Fruit fly (Drosophila melanogaster) whole organism, embryonic: ENCODE measurements around the gene obst-B.

ENCODE experiments used
- C15 ChIP-seq: fragments of 200-800 bp; sonication (Bioruptor generic); IDR thresholded peaks from 3 replicates; pipeline ENCODE4 v1.3.6; 2022; ENCODE audit warnings: missing biosample characterization, missing genetic modification characterization
- CG10209 ChIP-seq: fragments of 200-800 bp; sonication (Bioruptor generic); optimal IDR thresholded peaks from 3 replicates; lab custom pipeline; 2017; ENCODE audit warnings: missing biosample characterization, mild to moderate bottlenecking, missing genetic modification characterization, missing genetic modification reagents
- CG10366 ChIP-seq: fragments of 200-800 bp; sonication (Bioruptor generic); IDR thresholded peaks from 2 replicates; pipeline ENCODE4 v1.3.6; 2022; ENCODE audit warnings: missing biosample characterization, missing genetic modification characterization
- CG10654 ChIP-seq: fragments of 200-800 bp; sonication (Bioruptor generic); optimal IDR thresholded peaks from 2 replicates; lab custom pipeline; 2016; ENCODE audit warnings: missing biosample characterization, missing genetic modification characterization
- CG10959 ChIP-seq: fragments of 200-800 bp; sonication (Bioruptor generic); IDR thresholded peaks from 2 replicates; pipeline ENCODE4 v1.3.6; 2022; ENCODE audit warnings: missing biosample characterization, missing genetic modification characterization
- CG10979 ChIP-seq: fragments of 200-800 bp; sonication (Bioruptor generic); optimal IDR thresholded peaks from 2 replicates; lab custom pipeline; 2018; ENCODE audit warnings: missing biosample characterization, mild to moderate bottlenecking, missing genetic modification characterization, moderate library complexity
- CG1602 ChIP-seq: fragments of 200-800 bp; sonication (Bioruptor generic); optimal IDR thresholded peaks from 3 replicates; lab custom pipeline; 2016; ENCODE audit warnings: missing biosample characterization, missing genetic modification characterization
- CG17359 ChIP-seq: fragments of 200-800 bp; sonication (Bioruptor generic); optimal IDR thresholded peaks from 3 replicates; lab custom pipeline; 2018; ENCODE audit warnings: missing biosample characterization, mild to moderate bottlenecking, missing genetic modification characterization, moderate library complexity
- CG18764 ChIP-seq: fragments of 200-800 bp; sonication (Bioruptor generic); optimal IDR thresholded peaks from 3 replicates; lab custom pipeline; 2016; ENCODE audit warnings: missing biosample characterization, missing genetic modification characterization
- CG31365 ChIP-seq: fragments of 200-800 bp; sonication (Bioruptor generic); optimal IDR thresholded peaks from 2 replicates; lab custom pipeline; 2018; ENCODE audit warnings: missing biosample characterization, mild to moderate bottlenecking, missing genetic modification characterization
- CG3726 ChIP-seq: fragments of 200-800 bp; sonication (Bioruptor generic); IDR thresholded peaks from 3 replicates; pipeline ENCODE4, ENCODE4 v1.3.6; 2022; ENCODE audit warnings: missing biosample characterization, missing genetic modification characterization
- CG5180 ChIP-seq: fragments of 200-800 bp; sonication (Bioruptor generic); optimal IDR thresholded peaks from 3 replicates; lab custom pipeline; 2017; ENCODE audit warnings: missing biosample characterization, missing genetic modification characterization, mild to moderate bottlenecking, moderate library complexity, missing genetic modification reagents
- CG6254 ChIP-seq: fragments of 200-800 bp; sonication (Bioruptor generic); optimal IDR thresholded peaks from 3 replicates; lab custom pipeline; 2017; ENCODE audit warnings: mild to moderate bottlenecking, missing biosample characterization, missing genetic modification reagents, missing genetic modification characterization
- CG6689 ChIP-seq: fragments of 200-800 bp; sonication (Bioruptor generic); IDR thresholded peaks from 2 replicates; pipeline ENCODE4 v1.3.6; 2022; ENCODE audit warnings: missing biosample characterization, missing genetic modification characterization
- CG6765 ChIP-seq: fragments of 200-800 bp; sonication (Bioruptor generic); optimal IDR thresholded peaks from 3 replicates; lab custom pipeline; 2017; ENCODE audit warnings: missing biosample characterization, mild to moderate bottlenecking, missing genetic modification characterization
- CG6813 ChIP-seq: fragments of 200-800 bp; sonication (Bioruptor generic); optimal IDR thresholded peaks from 2 replicates; lab custom pipeline; 2017; ENCODE audit warnings: missing biosample characterization, missing genetic modification characterization, mild to moderate bottlenecking, moderate library complexity, missing genetic modification reagents
- CG8478 ChIP-seq: fragments of >200 bp; optimal IDR thresholded peaks from 2 replicates; lab custom pipeline; 2018
- CrebB ChIP-seq: fragments of 200-800 bp; sonication (Bioruptor generic); optimal IDR thresholded peaks from 3 replicates; lab custom pipeline; 2018; ENCODE audit warnings: missing biosample characterization, mild to moderate bottlenecking, missing genetic modification characterization
- HHEX ChIP-seq: fragments of 200-800 bp; sonication (Bioruptor generic); optimal IDR thresholded peaks from 3 replicates; lab custom pipeline; 2017; ENCODE audit warnings: missing biosample characterization, mild to moderate bottlenecking, missing genetic modification characterization, missing genetic modification reagents
- HLHmδ ChIP-seq: fragments of 200-800 bp; sonication (Bioruptor generic); optimal IDR thresholded peaks from 2 replicates; lab custom pipeline; 2018; ENCODE audit warnings: missing biosample characterization, mild to moderate bottlenecking, missing genetic modification characterization, moderate library complexity
- Hmr ChIP-seq: fragments of 200-800 bp; sonication (Bioruptor generic); optimal IDR thresholded peaks from 3 replicates; lab custom pipeline; 2017; ENCODE audit warnings: mild to moderate bottlenecking, missing biosample characterization, missing genetic modification reagents, missing genetic modification characterization
- Hsf ChIP-seq: fragments of 200-800 bp; sonication (Bioruptor generic); optimal IDR thresholded peaks from 3 replicates; lab custom pipeline; 2016; ENCODE audit warnings: missing biosample characterization, missing genetic modification characterization
- Nf-YA ChIP-seq: fragments of 200-800 bp; sonication (Bioruptor generic); IDR thresholded peaks from 2 replicates; pipeline ENCODE4 v1.3.6; 2022; ENCODE audit warnings: missing biosample characterization, missing genetic modification characterization
- Ptx1 ChIP-seq: fragments of 200-800 bp; sonication (Bioruptor generic); IDR thresholded peaks from 2 replicates; pipeline ENCODE4 v1.3.6; 2022; ENCODE audit warnings: missing biosample characterization, missing genetic modification characterization
- Six4 ChIP-seq: fragments of 200-800 bp; sonication (Bioruptor generic); optimal IDR thresholded peaks from 2 replicates; lab custom pipeline; 2016; ENCODE audit warnings: missing biosample characterization, missing genetic modification characterization
- Sry-δ ChIP-seq: fragments of 200-800 bp; sonication (Bioruptor generic); optimal IDR thresholded peaks from 2 replicates; lab custom pipeline; 2016; ENCODE audit warnings: missing biosample characterization, missing genetic modification characterization
- bigmax ChIP-seq: fragments of 200-800 bp; sonication (Bioruptor generic); optimal IDR thresholded peaks from 2 replicates; lab custom pipeline; 2018; ENCODE audit warnings: missing biosample characterization, mild to moderate bottlenecking, missing genetic modification characterization
- cas ChIP-seq: fragments of 200-800 bp; sonication (Bioruptor generic); IDR thresholded peaks from 2 replicates; pipeline ENCODE4 v1.3.6; 2022; ENCODE audit warnings: missing biosample characterization, missing genetic modification characterization
- cg ChIP-seq: fragments of 200-800 bp; sonication (Bioruptor generic); optimal IDR thresholded peaks from 3 replicates; lab custom pipeline; 2019; ENCODE audit warnings: missing biosample characterization, mild to moderate bottlenecking, missing genetic modification characterization, moderate library complexity
- chn ChIP-seq: fragments of 200-800 bp; sonication (Bioruptor generic); optimal IDR thresholded peaks from 2 replicates; lab custom pipeline; 2016; ENCODE audit warnings: missing biosample characterization, missing genetic modification characterization
- dpn ChIP-seq, 2 experiments: fragments of 200-800 bp; sonication (Bioruptor generic); optimal IDR thresholded peaks; 3 replicates each; lab custom pipeline; 2016; ENCODE audit warnings: missing biosample characterization in 2 of 2, missing genetic modification characterization in 2 of 2
- eve ChIP-seq, 2 experiments: fragments of >200 bp; optimal IDR thresholded peaks; 2 replicates each; lab custom pipeline; 2017; ENCODE audit warnings: missing biosample characterization in 2 of 2, missing genetic modification characterization in 2 of 2
- ind ChIP-seq: fragments of 200-800 bp; sonication (Bioruptor generic); optimal IDR thresholded peaks from 3 replicates; lab custom pipeline; 2016; ENCODE audit warnings: missing biosample characterization, missing genetic modification characterization
- klu ChIP-seq: fragments of 200-800 bp; sonication (Bioruptor generic); IDR thresholded peaks from 2 replicates; pipeline ENCODE4 v1.3.6; 2022; ENCODE audit warnings: missing biosample characterization, missing genetic modification characterization
- lbe ChIP-seq: fragments of 200-800 bp; sonication (Bioruptor generic); optimal IDR thresholded peaks from 2 replicates; lab custom pipeline; 2016; ENCODE audit warnings: missing biosample characterization, mild to moderate bottlenecking, missing genetic modification characterization
- lmd ChIP-seq: fragments of 200-800 bp; sonication (Bioruptor generic); IDR thresholded peaks from 2 replicates; pipeline ENCODE4 v1.3.6; 2022; ENCODE audit warnings: missing biosample characterization, missing genetic modification characterization
- luna ChIP-seq: fragments of 200-800 bp; sonication (Bioruptor generic); optimal IDR thresholded peaks from 2 replicates; lab custom pipeline; 2016; ENCODE audit warnings: missing biosample characterization, missing genetic modification characterization
- mam ChIP-seq: fragments of 200-800 bp; sonication (Bioruptor generic); optimal IDR thresholded peaks from 3 replicates; lab custom pipeline; 2016; ENCODE audit warnings: missing biosample characterization, missing genetic modification characterization
- otp ChIP-seq: fragments of 200-800 bp; sonication (Bioruptor generic); IDR thresholded peaks from 3 replicates; pipeline ENCODE4, ENCODE4 v1.3.6; 2022; ENCODE audit warnings: missing biosample characterization, missing genetic modification characterization
- phol ChIP-seq: fragments of 200-800 bp; sonication (Bioruptor generic); optimal IDR thresholded peaks from 3 replicates; lab custom pipeline; 2018; ENCODE audit warnings: missing biosample characterization, mild to moderate bottlenecking, missing genetic modification characterization, moderate library complexity
- prd ChIP-seq, 3 experiments: fragments of >200 bp in 2 of 3; fragments of 200-800 bp in 1 of 3; sonication (Bioruptor generic) in 1 of 3; optimal IDR thresholded peaks in 2 of 3; IDR thresholded peaks in 1 of 3; 2 replicates in 2 of 3; 3 replicates in 1 of 3; pipeline versions ENCODE4 v1.3.6 to Lab custom; 2017 to 2022; ENCODE audit warnings: missing biosample characterization in 1 of 3, missing genetic modification characterization in 1 of 3
- salm ChIP-seq: fragments of 200-800 bp; sonication (Bioruptor generic); optimal IDR thresholded peaks from 2 replicates; lab custom pipeline; 2018; ENCODE audit warnings: missing biosample characterization, mild to moderate bottlenecking, missing genetic modification characterization
- schlank ChIP-seq: fragments of 200-800 bp; sonication (Bioruptor generic); optimal IDR thresholded peaks from 2 replicates; lab custom pipeline; 2018; ENCODE audit warnings: missing biosample characterization, mild to moderate bottlenecking, missing genetic modification characterization
- slbo ChIP-seq: fragments of 200-800 bp; sonication (Bioruptor generic); IDR thresholded peaks from 2 replicates; pipeline ENCODE4 v1.3.6; 2022; ENCODE audit warnings: missing biosample characterization, missing genetic modification characterization
- sr ChIP-seq: fragments of 200-800 bp; sonication (Bioruptor generic); IDR thresholded peaks from 3 replicates; pipeline ENCODE4 v1.3.6; 2022; ENCODE audit warnings: missing biosample characterization, missing genetic modification characterization
- sug ChIP-seq: fragments of 200-800 bp; optimal IDR thresholded peaks from 2 replicates; lab custom pipeline; 2019; ENCODE audit warnings: missing biosample characterization, mild to moderate bottlenecking, missing genetic modification characterization, moderate library complexity
- vvl ChIP-seq: fragments of 200-800 bp; sonication (Bioruptor generic); IDR thresholded peaks from 2 replicates; pipeline ENCODE4 v1.3.6; 2022; ENCODE audit warnings: missing biosample characterization, missing genetic modification characterization

obst-B gene

dm6 chr2L:10061276-10061675, 28.8 kb downstream of the obst-B start (continued):
- TF ChIP-seq phol (tag; lab: Kevin White, UChicago) (peak; percentile 46), CG17359 (tag; lab: Kevin White, UChicago) (peak; percentile 25), CG6689 (GFP tag; lab: Robert Waterston, UW) (peak; percentile 42; the same call in 1 of the 2 replicates), Ptx1 (GFP tag; lab: Robert Waterston, UW) (peak; percentile 61; the same call in 1 of the 2 replicates), lmd (GFP tag; lab: Robert Waterston, UW) (peak; percentile 28; the same call in 1 of the 2 replicates), CG10366 (peak; percentile 29; the same call in 1 of the 2 replicates), dpn (GFP tag; optimal IDR thresholded peaks at IDR 0.05; lab: Kevin White, UChicago) (peak; percentile 9 to 28), CG10209 (GFP tag; lab: Kevin White, UChicago) (peak; percentile 4), HHEX (GFP tag; lab: Kevin White, UChicago) (peak; percentile 5), Sry-δ (GFP tag; lab: Kevin White, UChicago) (no peak), Hsf (GFP tag; lab: Kevin White, UChicago) (peak; percentile 8), cas (GFP tag; lab: Robert Waterston, UW) (no peak)

- 0 out of 3 replicates have a peak, but pooled peaks have one; percentile 42 for TF ChIP-seq CG3726
- TF ChIP-seq CrebB: no peak
- no peak for TF ChIP-seq mam
- TF ChIP-seq C15 (GFP tag; lab: Robert Waterston, UW): no peak
- TF ChIP-seq chn: no peak
- TF ChIP-seq Six4: no peak
- TF ChIP-seq Hmr (GFP tag; lab: Kevin White, UChicago): no peak
- no peak for TF ChIP-seq HLHmδ (GFP tag; lab: Kevin White, UChicago)
- TF ChIP-seq CG1602 (GFP tag; lab: Kevin White, UChicago): no peak
- TF ChIP-seq CG5180 (GFP tag; lab: Kevin White, UChicago): no peak
- TF ChIP-seq cg (GFP tag; lab: Kevin White, UChicago): no peak
- TF ChIP-seq eve (GFP tag; optimal IDR thresholded peaks at IDR 0.05; lab: Kevin White, UChicago): no peak
- no peak for TF ChIP-seq otp (GFP tag; lab: Robert Waterston, UW)
- no peak for TF ChIP-seq CG6765 (GFP tag; lab: Kevin White, UChicago)
- no peak for TF ChIP-seq CG10979 (tag; lab: Kevin White, UChicago)
- TF ChIP-seq phol (tag; lab: Kevin White, UChicago): no peak
- no peak for TF ChIP-seq Nf-YA
- TF ChIP-seq CG31365 (tag; lab: Kevin White, UChicago): no peak
- 0 out of 2 replicates have a peak, but pooled peaks have one; percentile 20 for TF ChIP-seq slbo (GFP tag; lab: Robert Waterston, UW)
- no peak for TF ChIP-seq prd (optimal IDR thresholded peaks at IDR 0.05; lab: Kevin White, UChicago)
- TF ChIP-seq prd (GFP tag; IDR thresholded peaks at IDR 0.05; lab: Robert Waterston, UW): no peak
- no peak for TF ChIP-seq sug (tag; lab: Kevin White, UChicago)
- no peak for TF ChIP-seq ind
- TF ChIP-seq CG8478 (lab: Kevin White, UChicago): peak; percentile 68
- TF ChIP-seq CG6813: no peak
- TF ChIP-seq CG6254 (GFP tag; lab: Kevin White, UChicago): no peak
- no peak for TF ChIP-seq CG18764 (GFP tag; lab: Kevin White, UChicago)
- TF ChIP-seq schlank (tag; lab: Kevin White, UChicago): no peak
- TF ChIP-seq salm (tag; lab: Kevin White, UChicago): no peak
- TF ChIP-seq vvl (GFP tag; lab: Robert Waterston, UW): no peak
- no peak for TF ChIP-seq bigmax (GFP tag; lab: Kevin White, UChicago)
- no peak for TF ChIP-seq klu (GFP tag; lab: Robert Waterston, UW)
- no peak for TF ChIP-seq CG10959 (GFP tag; lab: Robert Waterston, UW)
- TF ChIP-seq sr: peak; percentile 83
- no peak for TF ChIP-seq CG10654 (GFP tag; lab: Kevin White, UChicago)
- no peak for TF ChIP-seq lbe (GFP tag; lab: Kevin White, UChicago)
- TF ChIP-seq luna (GFP tag; lab: Kevin White, UChicago): no peak
Measured at dm6 chr2L:10064754-10065153, 32.3 kb downstream of the obst-B start.
